Worm (Caenorhabditis elegans) whole organism, L4 larva: ENCODE measurements around the gene T12B3.3.

Source experiments
- D1046.2 ChIP-seq: fragments of 200-800 bp; sonication (Bioruptor generic); IDR thresholded peaks from 2 replicates; pipeline ENCODE4 v1.3.6; 2022; ENCODE audit warnings: missing genetic modification characterization, missing compliant biosample characterization
- F26F4.8 ChIP-seq: fragments of 200-800 bp; sonication (Bioruptor generic); conservative IDR thresholded peaks from 2 replicates; pipeline ENCODE4 v1.3.6; 2022; ENCODE audit warnings: missing genetic modification characterization, missing compliant biosample characterization
- F44E2.7 ChIP-seq: fragments of 200-800 bp; sonication (Bioruptor generic); IDR thresholded peaks from 2 replicates; pipeline ENCODE4 v2.1.2; 2022; ENCODE audit warnings: missing genetic modification characterization, missing compliant biosample characterization
- R02D3.7 ChIP-seq: fragments of 150-350 bp; sonication (generic microtip); optimal IDR thresholded peaks from 3 replicates; lab custom pipeline; 2014; ENCODE audit warnings: missing biosample characterization, missing genetic modification characterization
- Y105C5A.15 ChIP-seq: fragments of 200-800 bp; sonication (Bioruptor generic); IDR thresholded peaks from 2 replicates; pipeline ENCODE4 v1.3.6; 2022; ENCODE audit warnings: missing genetic modification characterization, missing compliant biosample characterization
- Y5F2A.4 ChIP-seq: fragments of 200-800 bp; sonication (Bioruptor generic); optimal IDR thresholded peaks from 2 replicates; lab custom pipeline; 2018; ENCODE audit warnings: mild to moderate bottlenecking, missing genetic modification characterization, missing compliant biosample characterization
- Y75B8A.6 ChIP-seq: fragments of 200-800 bp; sonication (Bioruptor generic); IDR thresholded peaks from 2 replicates; pipeline ENCODE4 v1.3.6; 2022; ENCODE audit warnings: missing genetic modification reagents, missing genetic modification characterization, missing compliant biosample characterization
- ZK337.2 ChIP-seq: fragments of 200-800 bp; sonication (Bioruptor generic); IDR thresholded peaks from 2 replicates; pipeline ENCODE4 v1.3.6; 2022; ENCODE audit warnings: missing genetic modification reagents, missing genetic modification characterization, missing compliant biosample characterization
- aha-1 ChIP-seq: fragments of 150-350 bp; peaks from one replicate; lab custom pipeline; 2014; ENCODE audit warnings: missing biosample characterization, missing genetic modification characterization
- aly-2 ChIP-seq: sonication (generic microtip); optimal IDR thresholded peaks from 2 replicates; lab custom pipeline; 2018; ENCODE audit warnings: missing biosample characterization, missing genetic modification characterization
- attf-4 ChIP-seq: sonication (generic microtip); optimal IDR thresholded peaks from 3 replicates; lab custom pipeline; 2017; ENCODE audit warnings: missing biosample characterization, missing genetic modification characterization
- ceh-44 ChIP-seq: fragments of 200-800 bp; sonication (Bioruptor generic); IDR thresholded peaks from 2 replicates; pipeline ENCODE4 v1.3.6; 2022; ENCODE audit warnings: missing genetic modification reagents, missing genetic modification characterization, missing compliant biosample characterization
- ceh-82 ChIP-seq: sonication (generic microtip); optimal IDR thresholded peaks from 2 replicates; lab custom pipeline; 2017; ENCODE audit warnings: missing biosample characterization, missing genetic modification characterization
- daf-19 ChIP-seq: fragments of 200-800 bp; sonication (Bioruptor generic); conservative IDR thresholded peaks from 2 replicates; pipeline ENCODE4 v1.3.6; 2022; ENCODE audit warnings: missing genetic modification characterization, missing compliant biosample characterization
- dmd-8 ChIP-seq: fragments of 200-800 bp; sonication (Bioruptor generic); IDR thresholded peaks from 2 replicates; pipeline ENCODE4 v1.3.6; 2022; ENCODE audit warnings: missing genetic modification characterization, missing compliant biosample characterization
- duxl-1 ChIP-seq: sonication (generic microtip); optimal IDR thresholded peaks from 2 replicates; lab custom pipeline; 2016; ENCODE audit warnings: mild to moderate bottlenecking, missing genetic modification characterization, moderate library complexity, missing compliant biosample characterization; ENCODE audit not compliant: poor library complexity
- dve-1 ChIP-seq: sonication (generic microtip); optimal IDR thresholded peaks from 2 replicates; lab custom pipeline; 2017; ENCODE audit warnings: antibody characterized with exemption, mild to moderate bottlenecking, missing genetic modification characterization, missing compliant biosample characterization; ENCODE audit not compliant: insufficient read depth
- egl-27 ChIP-seq: sonication (generic microtip); optimal IDR thresholded peaks from 3 replicates; lab custom pipeline; 2017; ENCODE audit warnings: missing biosample characterization, missing genetic modification reagents, missing genetic modification characterization
- hif-1 ChIP-seq, 2 experiments: sonication (generic microtip); optimal IDR thresholded peaks; 2 replicates each; lab custom pipeline; 2016 to 2017; ENCODE audit warnings: missing compliant biosample characterization in 2 of 2, missing genetic modification characterization in 2 of 2, missing genetic modification reagents in 2 of 2, missing genotype in 2 of 2, mild to moderate bottlenecking in 1 of 2
- hlh-11 ChIP-seq: fragments of 200-800 bp; sonication (Bioruptor generic); optimal IDR thresholded peaks from 2 replicates; lab custom pipeline; 2018; ENCODE audit warnings: mild to moderate bottlenecking, missing genetic modification characterization, missing compliant biosample characterization
- jun-1 ChIP-seq: fragments of 150-350 bp; optimal IDR thresholded peaks from 2 replicates; lab custom pipeline; 2014; ENCODE audit warnings: missing biosample characterization, missing genetic modification reagents, missing genetic modification characterization
- lin-1 ChIP-seq: fragments of 200-800 bp; sonication (Bioruptor generic); IDR thresholded peaks from 2 replicates; pipeline ENCODE4 v1.3.6; 2022; ENCODE audit warnings: missing genetic modification reagents, missing genetic modification characterization, missing compliant biosample characterization
- lin-13 ChIP-seq: fragments of 150-350 bp; optimal IDR thresholded peaks from 2 replicates; lab custom pipeline; 2014; ENCODE audit warnings: missing biosample characterization, missing genetic modification reagents, missing genetic modification characterization
- lin-15B ChIP-seq: fragments of 150-350 bp; sonication (generic microtip); optimal IDR thresholded peaks from 3 replicates; lab custom pipeline; 2014; ENCODE audit warnings: missing biosample characterization, missing genetic modification characterization
- mdl-1 ChIP-seq, 2 experiments: fragments of 150-350 bp in 1 of 2; sonication (generic microtip) in 1 of 2; optimal IDR thresholded peaks; 2 replicates each; lab custom pipeline; 2014 to 2017; ENCODE audit warnings: missing biosample characterization in 2 of 2, missing genetic modification characterization in 2 of 2
- mep-1 ChIP-seq: fragments of 150-350 bp; sonication (generic microtip); optimal IDR thresholded peaks from 3 replicates; lab custom pipeline; 2014; ENCODE audit warnings: missing biosample characterization, missing genetic modification characterization
- mes-2 ChIP-seq: sonication (generic microtip); optimal IDR thresholded peaks from 2 replicates; lab custom pipeline; 2016; ENCODE audit warnings: missing genotype, mild to moderate bottlenecking, missing genetic modification characterization, missing compliant biosample characterization; ENCODE audit not compliant: poor library complexity, severe bottlenecking
- mxl-2 ChIP-seq: fragments of 200-800 bp; sonication (Bioruptor generic); conservative IDR thresholded peaks from 2 replicates; pipeline ENCODE4 v1.3.6; 2022; ENCODE audit warnings: missing genetic modification reagents, missing genetic modification characterization, missing compliant biosample characterization
- nhr-111 ChIP-seq: fragments of 200-800 bp; sonication (Bioruptor generic); optimal IDR thresholded peaks from 2 replicates; lab custom pipeline; 2018; ENCODE audit warnings: mild to moderate bottlenecking, missing genetic modification characterization, missing compliant biosample characterization
- nhr-41 ChIP-seq: fragments of 200-800 bp; sonication (Bioruptor generic); IDR thresholded peaks from 2 replicates; pipeline ENCODE4 v1.3.6; 2022; ENCODE audit warnings: missing genetic modification reagents, missing genetic modification characterization, missing compliant biosample characterization
- nhr-42 ChIP-seq: fragments of 200-800 bp; sonication (Bioruptor generic); IDR thresholded peaks from 2 replicates; pipeline ENCODE4 v1.3.6; 2022; ENCODE audit warnings: missing genetic modification characterization, missing compliant biosample characterization
- pha-4 ChIP-seq, 2 experiments: fragments of 150-350 bp in 1 of 2; fragments of 200-800 bp in 1 of 2; sonication (Bioruptor generic) in 1 of 2; IDR thresholded peaks in 1 of 2; optimal IDR thresholded peaks in 1 of 2; 2 replicates each; pipeline versions ENCODE4 v1.3.6 to Lab custom; 2014 to 2022; ENCODE audit warnings: missing genetic modification characterization in 2 of 2, missing genetic modification reagents in 2 of 2, missing biosample characterization in 1 of 2, missing compliant biosample characterization in 1 of 2
- pqm-1 ChIP-seq: sonication (generic microtip); optimal IDR thresholded peaks from 2 replicates; lab custom pipeline; 2017; ENCODE audit warnings: missing biosample characterization, missing genetic modification characterization
- set-16 ChIP-seq: fragments of 200-800 bp; sonication (Bioruptor generic); IDR thresholded peaks from 2 replicates; pipeline ENCODE4 v1.3.6; 2022; ENCODE audit warnings: missing genetic modification reagents, missing genetic modification characterization, missing compliant biosample characterization
- snpc-1.2 ChIP-seq: fragments of 200-800 bp; sonication (Bioruptor generic); IDR thresholded peaks from 2 replicates; pipeline ENCODE4 v1.3.6; 2022; ENCODE audit warnings: missing genetic modification reagents, missing genetic modification characterization, missing compliant biosample characterization
- tag-97 ChIP-seq: fragments of 200-800 bp; sonication (Bioruptor generic); IDR thresholded peaks from 2 replicates; pipeline ENCODE4 v1.3.6; 2022; ENCODE audit warnings: missing genetic modification characterization, missing compliant biosample characterization
- unc-130 ChIP-seq: sonication (generic microtip); optimal IDR thresholded peaks from 2 replicates; lab custom pipeline; 2016; ENCODE audit warnings: missing genetic modification reagents, missing genetic modification characterization, missing compliant biosample characterization
- unc-62 ChIP-seq, 3 experiments: fragments of 150-350 bp in 1 of 3; sonication (generic microtip); optimal IDR thresholded peaks in 2 of 3; peaks in 1 of 3; 1 replicate in 1 of 3; 2 replicates in 2 of 3; lab custom pipeline; 2014 to 2017; ENCODE audit warnings: missing biosample characterization in 3 of 3, missing genetic modification characterization in 3 of 3, missing genetic modification reagents in 3 of 3, missing genotype in 1 of 3
- zag-1 ChIP-seq: fragments of 150-350 bp; optimal IDR thresholded peaks from 2 replicates; lab custom pipeline; 2014; ENCODE audit warnings: missing biosample characterization, missing genetic modification characterization
- zfp-2 ChIP-seq: sonication (generic microtip); optimal IDR thresholded peaks from 2 replicates; lab custom pipeline; 2016; ENCODE audit warnings: mild to moderate bottlenecking, missing genetic modification characterization, missing compliant biosample characterization
- zfp-3 ChIP-seq: fragments of 200-800 bp; sonication (Bioruptor generic); conservative IDR thresholded peaks from 2 replicates; pipeline ENCODE4 v1.3.6; 2022; ENCODE audit warnings: missing genetic modification reagents, missing genetic modification characterization, missing compliant biosample characterization
- zip-11 ChIP-seq: fragments of 200-800 bp; sonication (Bioruptor generic); IDR thresholded peaks from 2 replicates; pipeline ENCODE4 v1.3.6; 2022; ENCODE audit warnings: missing genetic modification characterization, missing compliant biosample characterization
- ztf-7 ChIP-seq: fragments of 150-350 bp; optimal IDR thresholded peaks from 2 replicates; lab custom pipeline; 2014; ENCODE audit warnings: missing biosample characterization, missing genetic modification characterization

The T12B3.3 gene

DNA sequence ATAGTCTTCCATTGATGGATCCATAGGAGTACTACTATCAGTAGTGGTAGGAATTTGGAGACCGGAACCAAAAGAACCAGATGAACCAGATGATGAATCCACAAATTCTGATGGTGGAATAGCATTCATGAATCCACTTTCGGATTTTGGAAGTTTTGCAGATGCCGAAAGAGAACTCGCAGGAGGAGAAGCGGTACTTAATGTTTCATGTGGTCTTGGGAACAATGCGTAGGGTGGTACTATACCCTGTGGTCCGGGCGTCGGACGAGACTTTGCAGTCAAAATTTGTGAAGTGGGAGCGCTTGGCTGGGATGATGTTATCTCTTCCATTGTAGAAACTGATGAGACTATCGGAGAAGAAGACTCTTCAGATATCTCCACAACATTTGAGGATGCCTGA is 36.9 kb upstream of the T12B3.3 start:
- TF ChIP-seq lin-13 (GFP tag; lab: Kevin White, UChicago) (no peak), unc-62 (GFP tag; optimal IDR thresholded peaks at IDR 0.05 in 1 of 2; lab: Kevin White, UChicago) (peak in 1 of 2 experiments; percentile 70), unc-62 (tag; optimal IDR thresholded peaks at IDR 0.05; lab: Kevin White, UChicago) (no peak), aha-1 (tag; lab: Kevin White, UChicago) (peak; percentile 95)

DNA sequence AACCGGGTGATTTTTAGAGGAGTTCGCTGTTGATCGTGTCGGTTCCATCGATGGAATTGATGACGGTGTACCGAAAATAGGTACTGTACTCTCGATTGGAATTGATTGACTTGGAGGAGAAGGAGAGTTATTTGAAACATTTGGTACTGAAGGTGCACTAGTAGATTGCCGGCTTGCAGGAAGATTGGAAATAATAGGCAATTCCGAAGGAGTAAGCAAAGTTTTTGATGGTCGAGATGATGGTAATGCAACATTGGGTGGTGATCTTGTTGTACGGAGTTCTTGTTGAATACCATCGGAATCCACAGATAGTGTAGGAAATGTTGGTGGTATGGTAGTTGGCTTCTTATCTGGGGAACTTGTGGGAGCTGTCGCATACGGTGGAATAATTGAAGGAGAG is 35.9 kb upstream of the T12B3.3 start:
- TF ChIP-seq aha-1 (tag; lab: Kevin White, UChicago) (peak; percentile 96), F44E2.7 (GFP tag; lab: Robert Waterston, UW) (no peak), jun-1 (no peak), nhr-42 (GFP tag; lab: Robert Waterston, UW) (no peak), zag-1 (no peak)

DNA sequence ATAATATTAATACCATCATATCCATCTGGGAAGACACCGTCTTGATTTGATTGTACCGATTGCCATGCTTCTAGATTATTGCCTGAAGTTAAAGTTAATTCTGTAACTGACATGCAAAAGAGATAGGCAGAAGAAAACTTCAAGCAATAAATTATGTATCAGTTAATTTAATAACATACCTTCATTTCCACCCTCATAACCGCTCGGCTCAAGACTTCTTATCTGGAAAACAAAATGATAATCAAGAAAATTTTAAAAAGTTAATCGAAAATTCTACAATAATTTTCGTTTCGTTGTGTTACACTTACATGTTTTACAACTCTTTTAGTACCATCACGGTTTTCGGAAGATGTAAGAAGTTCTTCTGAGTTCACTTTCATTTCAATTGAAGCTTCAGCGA is 32.8 kb upstream of the T12B3.3 start:
- TF ChIP-seq unc-62 (GFP tag; optimal IDR thresholded peaks at IDR 0.05 in 1 of 2; lab: Kevin White, UChicago) (peak in 1 of 2 experiments; percentile 86), unc-62 (tag; optimal IDR thresholded peaks at IDR 0.05; lab: Kevin White, UChicago) (no peak), mes-2 (tag; lab: Kevin White, UChicago) (no peak), nhr-111 (no peak)

DNA sequence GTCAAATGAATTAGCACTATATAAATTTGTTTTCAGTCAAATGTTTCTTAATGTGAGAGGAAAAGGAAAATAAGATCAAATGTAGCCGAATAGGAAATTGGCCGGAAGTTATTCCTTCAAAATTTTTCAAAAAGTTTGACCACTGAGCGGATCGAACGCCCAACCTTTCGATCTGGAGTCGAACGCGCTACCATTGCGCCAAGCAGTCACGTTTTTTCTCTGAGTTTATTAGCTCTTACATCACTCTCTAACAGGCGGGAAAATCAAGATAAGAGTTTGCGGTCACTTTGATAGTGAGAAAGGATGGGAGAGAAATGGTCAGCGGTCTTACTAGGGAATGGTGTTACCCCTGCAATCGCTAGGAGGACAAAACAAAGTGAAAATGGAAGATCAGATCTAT is 30.9 kb upstream of the T12B3.3 start:
- TF ChIP-seq lin-15B (no peak), F44E2.7 (GFP tag; lab: Robert Waterston, UW) (no peak), aha-1 (tag; lab: Kevin White, UChicago) (no peak), zfp-2 (tag; lab: Kevin White, UChicago) (no peak), lin-1 (GFP tag; lab: Robert Waterston, UW) (no peak), mep-1 (no peak), egl-27 (no peak), hif-1 (tag; optimal IDR thresholded peaks at IDR 0.05; lab: Kevin White, UChicago) (no peak), tag-97 (GFP tag; lab: Robert Waterston, UW) (no peak), ceh-82 (tag; lab: Kevin White, UChicago) (no peak), D1046.2 (GFP tag; lab: Robert Waterston, UW) (peak; percentile 65; the same call in 1 of the 2 replicates), set-16 (GFP tag; lab: Robert Waterston, UW) (no peak), nhr-41 (GFP tag; lab: Robert Waterston, UW) (peak; percentile 48; the same call in 1 of the 2 replicates), aly-2 (tag; lab: Kevin White, UChicago) (no peak), pqm-1 (no peak), ZK337.2 (GFP tag; lab: Robert Waterston, UW) (peak; percentile 38; the same call in 1 of the 2 replicates), jun-1 (no peak), duxl-1 (tag; lab: Kevin White, UChicago) (peak; percentile 60), ztf-7 (tag; lab: Kevin White, UChicago) (no peak), zfp-3 (GFP tag; lab: Robert Waterston, UW) (no peak), daf-19 (GFP tag; lab: Robert Waterston, UW) (no peak), attf-4 (no peak), F26F4.8 (GFP tag; lab: Robert Waterston, UW) (no peak), Y5F2A.4 (GFP tag; lab: Kevin White, UChicago) (no peak), mxl-2 (GFP tag; lab: Robert Waterston, UW) (no peak), Y75B8A.6 (GFP tag; lab: Robert Waterston, UW) (no peak), dmd-8 (GFP tag; lab: Robert Waterston, UW) (peak; percentile 82), pha-4 (GFP tag; IDR thresholded peaks at IDR 0.05; lab: Robert Waterston, UW) (no peak), pha-4 (tag; optimal IDR thresholded peaks at IDR 0.05; lab: Kevin White, UChicago) (no peak), unc-130 (GFP tag; lab: Kevin White, UChicago) (no peak), ceh-44 (GFP tag; lab: Robert Waterston, UW) (peak; percentile 68), zip-11 (GFP tag; lab: Robert Waterston, UW) (0 out of 2 replicates have a peak, but pooled peaks have one; percentile 35), mdl-1 (tag; optimal IDR thresholded peaks at IDR 0.05; lab: Kevin White, UChicago) (peak in 1 of 2 experiments; percentile 32), zag-1 (no peak), dve-1 (no peak), R02D3.7 (tag; lab: Kevin White, UChicago) (no peak), lin-13 (GFP tag; lab: Kevin White, UChicago) (no peak), snpc-1.2 (peak; percentile 83), hlh-11 (tag; lab: Kevin White, UChicago) (peak; percentile 9), Y105C5A.15 (GFP tag; lab: Robert Waterston, UW) (no peak)
